Worm (Caenorhabditis elegans) whole organism, midembryonic: Measurements from ENCODE around the gene C52E4.12.

ENCODE experiments used
- flt-1 ChIP-seq: fragments of 200-800 bp; sonication (Bioruptor generic); IDR thresholded peaks from 2 replicates; pipeline ENCODE4 v1.3.6; 2022; ENCODE audit warnings: missing genetic modification characterization, missing compliant biosample characterization
- klf-2 ChIP-seq: fragments of 200-800 bp; sonication (Bioruptor generic); conservative IDR thresholded peaks from 2 replicates; pipeline ENCODE4 v1.3.6; 2022; ENCODE audit warnings: missing genetic modification reagents, missing genetic modification characterization, missing compliant biosample characterization
- med-1 ChIP-seq: sonication (generic microtip); optimal IDR thresholded peaks from 2 replicates; lab custom pipeline; 2017; ENCODE audit warnings: missing genetic modification characterization, mild to moderate bottlenecking, missing compliant biosample characterization, antibody characterized with exemption, missing genetic modification reagents; ENCODE audit not compliant: insufficient read depth
- ref-1 ChIP-seq: fragments of 200-800 bp; sonication (Bioruptor generic); conservative IDR thresholded peaks from 2 replicates; pipeline ENCODE4 v1.3.6; 2022; ENCODE audit warnings: missing genetic modification reagents, missing genetic modification characterization, missing compliant biosample characterization
- tab-1 ChIP-seq: fragments of 200-800 bp; sonication (Bioruptor generic); IDR thresholded peaks from 2 replicates; pipeline ENCODE4 v1.3.6; 2022; ENCODE audit warnings: missing genetic modification characterization, missing compliant biosample characterization
- ztf-23 ChIP-seq: fragments of 200-800 bp; sonication (Bioruptor generic); IDR thresholded peaks from 2 replicates; pipeline ENCODE4 v1.3.6; 2022; ENCODE audit warnings: missing genetic modification reagents, missing genetic modification characterization, missing compliant biosample characterization
- ztf-29 ChIP-seq: fragments of 200-800 bp; sonication (Bioruptor generic); IDR thresholded peaks from 2 replicates; pipeline ENCODE4 v1.3.6; 2022; ENCODE audit warnings: missing genetic modification reagents, missing genetic modification characterization, missing compliant biosample characterization

DNA sequence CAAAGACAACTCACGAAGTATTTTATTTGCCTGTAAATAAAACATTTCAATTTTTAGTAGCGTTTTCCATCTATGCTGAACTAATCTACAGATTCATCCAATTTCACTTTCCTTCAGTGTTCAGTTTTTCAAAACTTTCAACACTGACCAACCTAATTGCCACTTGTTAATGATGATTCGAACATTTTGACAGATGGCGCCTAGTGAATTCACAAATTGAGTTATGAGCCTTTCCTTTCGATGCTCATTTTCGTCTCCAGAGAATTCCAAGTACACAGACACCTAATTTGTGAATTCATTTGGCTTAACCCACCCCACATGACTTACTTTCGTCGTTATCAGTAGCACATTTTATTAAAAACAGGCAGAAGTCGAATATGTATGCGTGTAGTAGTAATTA lies 49.1 kb upstream of the C52E4.12 start:
- TF ChIP-seq ref-1 (GFP tag; lab: Robert Waterston, UW) (no peak), flt-1 (GFP tag; lab: Robert Waterston, UW) (no peak), ztf-29 (GFP tag; lab: Robert Waterston, UW) (no peak), klf-2 (GFP tag; lab: Robert Waterston, UW) (no peak), tab-1 (no peak), med-1 (GFP tag; lab: Kevin White, UChicago) (no peak), ztf-23 (GFP tag; lab: Robert Waterston, UW) (no peak)
